Worm (Caenorhabditis elegans) whole organism, mixed stage, embryonic: ENCODE data around the gene F37A8.1.
A peak's percentile ranks its signal among the peaks of the same experiment; 100 is the strongest.

Source experiments
- M03D4.4 ChIP-seq: sonication (generic microtip); optimal IDR thresholded peaks from 2 replicates; lab custom pipeline; 2017; ENCODE audit warnings: mild to moderate bottlenecking, missing genetic modification characterization, missing compliant biosample characterization
- blmp-1 ChIP-seq: fragments of 150-350 bp; optimal IDR thresholded peaks from 2 replicates; lab custom pipeline; 2014; ENCODE audit warnings: missing biosample characterization, missing genetic modification characterization
- ceh-43 ChIP-seq: fragments of 200-800 bp; sonication (Bioruptor generic); optimal IDR thresholded peaks from 2 replicates; lab custom pipeline; 2018; ENCODE audit warnings: mild to moderate bottlenecking, missing genetic modification characterization, moderate library complexity, missing compliant biosample characterization
- ces-1 ChIP-seq: fragments of 150-350 bp; optimal IDR thresholded peaks from 2 replicates; lab custom pipeline; 2014; ENCODE audit warnings: missing biosample characterization, missing genetic modification reagents, missing genetic modification characterization
- drap-1 ChIP-seq: fragments of 200-800 bp; sonication (Bioruptor generic); optimal IDR thresholded peaks from 3 replicates; lab custom pipeline; 2018; ENCODE audit warnings: mild to moderate bottlenecking, missing genetic modification characterization, missing compliant biosample characterization
- elt-1 ChIP-seq: sonication (generic microtip); optimal IDR thresholded peaks from 2 replicates; lab custom pipeline; 2017; ENCODE audit warnings: missing genetic modification characterization, mild to moderate bottlenecking, missing compliant biosample characterization, antibody characterized with exemption, moderate library complexity, borderline replicate concordance; ENCODE audit not compliant: insufficient read depth
- elt-3 ChIP-seq: fragments of 150-350 bp; optimal IDR thresholded peaks from 2 replicates; lab custom pipeline; 2014; ENCODE audit warnings: missing biosample characterization, missing genetic modification characterization
- flh-1 ChIP-seq: fragments of 200-800 bp; sonication (Bioruptor generic); optimal IDR thresholded peaks from 2 replicates; lab custom pipeline; 2018; ENCODE audit warnings: mild to moderate bottlenecking, missing genetic modification characterization, moderate library complexity, missing compliant biosample characterization
- ham-2 ChIP-seq: fragments of 200-800 bp; sonication (Bioruptor generic); optimal IDR thresholded peaks from 2 replicates; lab custom pipeline; 2018; ENCODE audit warnings: mild to moderate bottlenecking, missing genetic modification characterization, missing compliant biosample characterization
- hlh-1 ChIP-seq: fragments of 150-350 bp; optimal IDR thresholded peaks from 2 replicates; lab custom pipeline; 2014; ENCODE audit warnings: missing biosample characterization, missing genetic modification reagents, missing genetic modification characterization
- lin-13 ChIP-seq: fragments of 150-350 bp; optimal IDR thresholded peaks from 2 replicates; lab custom pipeline; 2014; ENCODE audit warnings: missing biosample characterization, missing genetic modification characterization
- lin-32 ChIP-seq: fragments of 200-800 bp; sonication (Bioruptor generic); optimal IDR thresholded peaks from 2 replicates; lab custom pipeline; 2018; ENCODE audit warnings: mild to moderate bottlenecking, missing genetic modification characterization, missing compliant biosample characterization
- lsy-2 ChIP-seq: fragments of 150-350 bp; optimal IDR thresholded peaks from 2 replicates; lab custom pipeline; 2014; ENCODE audit warnings: missing biosample characterization, missing genetic modification characterization
- mab-5 ChIP-seq: fragments of 150-350 bp; optimal IDR thresholded peaks from 2 replicates; lab custom pipeline; 2014; ENCODE audit warnings: missing biosample characterization, missing genetic modification characterization
- mep-1 ChIP-seq: fragments of 150-350 bp; optimal IDR thresholded peaks from 2 replicates; lab custom pipeline; 2017; ENCODE audit warnings: missing biosample characterization, missing genetic modification reagents, missing genetic modification characterization, inconsistent platforms
- mls-2 ChIP-seq: sonication (generic microtip); optimal IDR thresholded peaks from 2 replicates; lab custom pipeline; 2016; ENCODE audit warnings: mild to moderate bottlenecking, missing genetic modification characterization, moderate library complexity, missing compliant biosample characterization
- nhr-2 ChIP-seq: fragments of 150-350 bp; optimal IDR thresholded peaks from 2 replicates; lab custom pipeline; 2014; ENCODE audit warnings: missing biosample characterization, missing genetic modification characterization
- nhr-28 ChIP-seq: fragments of 150-350 bp; optimal IDR thresholded peaks from 2 replicates; lab custom pipeline; 2014; ENCODE audit warnings: missing biosample characterization, missing genetic modification characterization
- pha-4 ChIP-seq: fragments of 150-350 bp; optimal IDR thresholded peaks from 2 replicates; lab custom pipeline; 2018; ENCODE audit warnings: missing biosample characterization, missing genetic modification reagents, missing genetic modification characterization
- sem-2 ChIP-seq: fragments of 200-800 bp; sonication (Bioruptor generic); optimal IDR thresholded peaks from 2 replicates; lab custom pipeline; 2018; ENCODE audit warnings: mild to moderate bottlenecking, missing genetic modification characterization, missing compliant biosample characterization
- snpc-4 ChIP-seq: fragments of 150-350 bp; optimal IDR thresholded peaks from 2 replicates; lab custom pipeline; 2014; ENCODE audit warnings: missing biosample characterization, missing genetic modification characterization
- sptf-1 ChIP-seq: sonication (generic microtip); optimal IDR thresholded peaks from 2 replicates; lab custom pipeline; 2017; ENCODE audit warnings: mild to moderate bottlenecking, missing genetic modification characterization, moderate library complexity, missing compliant biosample characterization
- tbx-8 ChIP-seq: fragments of 200-800 bp; sonication (Bioruptor generic); optimal IDR thresholded peaks from 2 replicates; lab custom pipeline; 2018; ENCODE audit warnings: mild to moderate bottlenecking, missing genetic modification characterization, moderate library complexity, missing compliant biosample characterization
- unc-120 ChIP-seq: sonication (generic microtip); optimal IDR thresholded peaks from 2 replicates; lab custom pipeline; 2017; ENCODE audit warnings: missing genetic modification characterization, missing compliant biosample characterization; ENCODE audit not compliant: poor library complexity, severe bottlenecking
- unc-39 ChIP-seq: fragments of 150-350 bp; optimal IDR thresholded peaks from 2 replicates; lab custom pipeline; 2014; ENCODE audit warnings: missing biosample characterization, missing genetic modification characterization
- unc-62 ChIP-seq: fragments of 150-350 bp; optimal IDR thresholded peaks from 2 replicates; lab custom pipeline; 2014; ENCODE audit warnings: missing biosample characterization, missing genetic modification reagents, missing genetic modification characterization
- zip-8 ChIP-seq: fragments of 150-350 bp; optimal IDR thresholded peaks from 2 replicates; lab custom pipeline; 2014; ENCODE audit warnings: missing biosample characterization, missing genetic modification characterization
- ztf-11 ChIP-seq: fragments of 150-350 bp; optimal IDR thresholded peaks from 2 replicates; lab custom pipeline; 2014; ENCODE audit warnings: missing biosample characterization, missing genetic modification characterization

The F37A8.1 gene

DNA sequence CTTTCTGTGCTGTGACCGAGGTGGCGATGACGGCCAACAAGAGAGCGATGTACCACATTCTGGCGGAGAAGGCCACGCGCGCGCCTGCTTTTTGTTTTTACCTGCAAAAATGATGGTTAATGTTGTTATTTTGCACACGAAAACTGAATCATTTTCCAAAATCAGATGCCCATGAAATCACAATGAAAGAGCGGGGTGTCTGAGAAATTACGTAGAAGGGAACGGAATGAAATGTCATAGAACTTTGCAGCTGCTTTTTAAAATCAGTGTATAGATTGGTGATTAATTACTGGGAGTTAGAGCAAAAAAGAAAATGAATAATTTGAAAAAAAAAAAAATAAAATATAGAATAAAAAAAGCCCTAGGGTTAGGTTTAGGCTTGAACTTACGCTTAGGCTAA lies 7.6 kb downstream of the F37A8.1 start, which contains the start of gene npl-10:
Gene npl-10, minus strand, starts transcription at position 101 of the 400 bp plus-strand sequence.
- TF ChIP-seq lin-13 (tag; lab: Kevin White, UChicago) (no peak), ham-2 (GFP tag; lab: Kevin White, UChicago) (no peak), ces-1 (no peak), blmp-1 (tag; lab: Kevin White, UChicago) (no peak), mls-2 (tag; lab: Kevin White, UChicago) (no peak), zip-8 (no peak), nhr-28 (tag; lab: Kevin White, UChicago) (no peak), hlh-1 (no peak), elt-3 (no peak), unc-39 (tag; lab: Kevin White, UChicago) (no peak), lin-32 (no peak), sem-2 (GFP tag; lab: Kevin White, UChicago) (no peak), mab-5 (tag; lab: Kevin White, UChicago) (no peak)

DNA sequence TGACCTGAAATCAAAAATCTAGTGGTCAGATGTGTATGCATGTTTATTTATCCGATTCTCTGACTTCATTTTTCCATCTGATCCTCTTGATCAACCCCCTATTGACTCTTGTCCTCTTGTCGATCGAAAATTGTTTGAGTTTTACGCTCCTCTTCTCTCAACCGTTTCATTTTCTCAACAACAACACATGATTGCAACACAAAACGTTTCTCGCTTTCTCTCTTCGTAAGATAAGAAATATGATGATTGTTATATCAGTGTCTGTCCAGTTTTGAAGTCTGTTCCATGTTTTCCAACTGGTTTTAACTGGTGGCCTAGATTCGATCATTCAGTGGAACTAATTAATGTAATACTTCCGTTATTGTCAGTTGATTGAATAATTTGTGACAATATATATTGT lies 23.8 kb downstream of the F37A8.1 start:
- TF ChIP-seq unc-62 = peak; percentile 34
- TF ChIP-seq mep-1 (tag; lab: Kevin White, UChicago) = no peak

DNA sequence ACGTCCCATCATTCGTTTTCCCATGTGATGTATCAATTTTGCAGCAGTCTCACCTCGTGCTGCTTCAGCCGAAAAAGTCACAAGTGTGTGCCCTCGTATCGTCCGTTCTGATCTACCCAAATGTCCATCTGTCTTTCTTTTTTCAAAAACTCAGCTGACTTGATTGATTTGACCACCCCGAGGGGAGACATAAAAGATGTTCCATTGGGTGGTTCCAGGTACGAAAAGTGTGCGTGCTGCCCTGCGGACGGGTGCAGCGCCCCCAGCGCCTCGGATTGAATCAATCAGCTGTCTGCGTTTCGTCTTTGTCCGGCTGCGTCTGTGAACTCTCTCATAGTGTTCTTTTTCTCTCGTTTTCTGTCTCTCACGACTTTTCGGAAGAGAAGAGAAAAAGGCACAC lies 25.0 kb downstream of the F37A8.1 start:
- TF ChIP-seq mab-5 (tag; lab: Kevin White, UChicago) = no peak
- TF ChIP-seq unc-120 (tag; lab: Kevin White, UChicago) = peak; percentile 18
- TF ChIP-seq unc-62 = peak; percentile 27
- TF ChIP-seq hlh-1 = peak; percentile 21
- TF ChIP-seq lsy-2 (tag; lab: Kevin White, UChicago) = no peak
- no peak for TF ChIP-seq lin-32
- TF ChIP-seq mep-1 (tag; lab: Kevin White, UChicago) = no peak
- TF ChIP-seq lin-13 (tag; lab: Kevin White, UChicago) = no peak
- no peak for TF ChIP-seq nhr-28 (tag; lab: Kevin White, UChicago)
- no peak for TF ChIP-seq pha-4 (tag; lab: Kevin White, UChicago)
- TF ChIP-seq sptf-1 (tag; lab: Kevin White, UChicago) = no peak
- no peak for TF ChIP-seq tbx-8 (GFP tag; lab: Kevin White, UChicago)
- peak; percentile 62 for TF ChIP-seq ces-1
- no peak for TF ChIP-seq zip-8

DNA sequence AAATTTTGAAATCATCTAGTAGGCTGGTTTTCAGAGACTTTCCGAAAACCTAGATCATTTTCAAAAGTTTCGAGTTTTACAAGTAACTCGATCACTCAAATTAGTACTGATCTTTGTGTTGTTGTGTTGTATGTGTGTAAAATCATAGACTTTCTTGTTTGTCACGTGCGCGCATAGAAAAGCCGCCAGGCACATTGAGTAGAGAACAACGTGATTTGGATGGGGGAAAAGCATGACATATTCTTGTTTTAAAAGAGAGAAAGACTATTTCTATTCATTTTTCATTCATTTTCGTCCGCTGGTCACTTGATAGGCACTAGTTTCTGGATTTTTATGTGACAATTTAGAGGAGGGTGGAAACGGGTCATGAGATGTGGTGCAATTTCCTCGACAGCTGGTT lies 26.0 kb downstream of the F37A8.1 start:
- TF ChIP-seq lin-32 (no peak), ztf-11 (tag; lab: Kevin White, UChicago) (no peak), lsy-2 (tag; lab: Kevin White, UChicago) (no peak), elt-1 (tag; lab: Kevin White, UChicago) (no peak)

DNA sequence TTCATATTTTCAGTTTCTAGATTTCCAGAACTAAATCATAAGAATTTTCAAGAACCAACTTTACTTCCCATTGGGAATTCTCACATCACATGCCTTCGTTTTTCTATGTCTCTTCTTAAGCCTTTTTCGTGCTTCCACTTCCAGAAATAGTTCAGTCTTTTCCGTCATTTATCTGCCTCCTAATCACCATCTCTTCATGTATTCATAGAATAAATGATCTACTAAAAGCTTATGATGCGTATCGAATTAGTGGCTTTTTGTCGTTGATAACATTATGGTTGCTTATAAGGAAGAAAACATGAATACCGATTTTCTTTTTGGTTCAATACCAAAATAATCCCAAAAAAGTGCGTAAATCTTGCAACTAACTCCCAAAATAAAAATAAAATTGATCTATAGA lies 26.6 kb downstream of the F37A8.1 start:
- TF ChIP-seq ztf-11 (tag; lab: Kevin White, UChicago) (no peak), nhr-2 (no peak), tbx-8 (GFP tag; lab: Kevin White, UChicago) (no peak), drap-1 (GFP tag; lab: Kevin White, UChicago) (no peak), M03D4.4 (no peak)

DNA sequence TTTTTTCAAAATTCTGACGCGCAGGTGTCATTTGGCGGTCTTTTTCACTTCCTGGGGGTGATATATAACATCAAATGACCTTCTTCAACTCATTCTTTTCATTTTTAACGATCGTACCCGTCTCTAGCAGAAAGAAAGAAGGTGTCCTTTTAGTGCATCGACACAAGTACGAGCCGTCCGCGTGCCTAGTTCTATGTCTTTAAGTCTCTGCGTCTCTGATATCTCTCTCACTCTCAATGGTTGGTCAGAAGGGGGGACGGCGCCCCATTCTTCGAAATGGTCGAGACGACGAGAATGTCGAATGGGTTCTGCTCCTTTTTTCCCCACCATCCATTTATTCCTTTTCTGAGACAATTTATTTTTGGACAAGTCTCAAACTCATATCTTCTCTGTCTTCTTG lies 27.4 kb downstream of the F37A8.1 start:
- no peak for TF ChIP-seq snpc-4 (tag; lab: Kevin White, UChicago)
- no peak for TF ChIP-seq pha-4 (tag; lab: Kevin White, UChicago)
- TF ChIP-seq nhr-28 (tag; lab: Kevin White, UChicago) = no peak
- TF ChIP-seq unc-39 (tag; lab: Kevin White, UChicago) = no peak
- no peak for TF ChIP-seq blmp-1 (tag; lab: Kevin White, UChicago)
- no peak for TF ChIP-seq sem-2 (GFP tag; lab: Kevin White, UChicago)
- TF ChIP-seq ces-1 = no peak
- no peak for TF ChIP-seq ceh-43 (GFP tag; lab: Kevin White, UChicago)
- no peak for TF ChIP-seq drap-1 (GFP tag; lab: Kevin White, UChicago)
- no peak for TF ChIP-seq flh-1 (GFP tag; lab: Kevin White, UChicago)
- TF ChIP-seq mep-1 (tag; lab: Kevin White, UChicago) = no peak
- no peak for TF ChIP-seq ztf-11 (tag; lab: Kevin White, UChicago)
- TF ChIP-seq lin-13 (tag; lab: Kevin White, UChicago) = no peak
